Fruit fly (Drosophila melanogaster): ENCODE results near the gene CG4511.

Gene CG4511

DNA sequence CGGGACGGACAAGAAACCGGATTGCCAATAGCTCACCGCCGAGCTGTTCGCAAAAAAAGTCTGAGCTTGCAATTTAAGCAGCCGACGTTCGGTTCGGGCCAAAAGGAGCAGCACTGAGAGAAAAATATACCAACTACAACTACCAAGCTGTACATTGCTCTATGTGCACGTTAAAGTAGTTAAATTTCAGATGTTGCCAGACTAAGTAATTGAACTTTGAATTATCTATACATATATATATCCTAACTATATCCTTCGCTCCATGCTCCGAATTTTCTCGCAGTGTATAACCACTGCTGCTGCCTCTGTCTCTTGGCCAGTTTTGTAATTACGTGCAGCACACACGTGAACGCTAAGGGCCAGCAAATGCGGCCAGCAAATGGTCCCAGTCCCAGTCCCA lies 19.4 kb upstream of the CG4511 start (continued):
- TF ChIP-seq ATbp (GFP tag; optimal IDR thresholded peaks at IDR 0.05) = no peak
- TF ChIP-seq CG4617 (GFP tag; optimal IDR thresholded peaks at IDR 0.05; ENCODE audit: borderline replicate concordance) = no peak
- peak; percentile 97 for TF ChIP-seq corto (GFP tag; optimal IDR thresholded peaks at IDR 0.05)
- peak; percentile 91 for TF ChIP-seq nom (GFP tag; optimal IDR thresholded peaks at IDR 0.05)
- TF ChIP-seq CG1603 (tag; optimal IDR thresholded peaks at IDR 0.05) = peak; percentile 25
- TF ChIP-seq Hr39 (optimal IDR thresholded peaks at IDR 0.05) = no peak
- TF ChIP-seq CG11093 (GFP tag; IDR thresholded peaks at IDR 0.05) = peak; percentile 16; the same call in 1 of the 3 replicates
- TF ChIP-seq gsb (GFP tag; IDR thresholded peaks at IDR 0.05) = no peak
- no peak for TF ChIP-seq Sox100B (GFP tag; optimal IDR thresholded peaks at IDR 0.05)
- no peak for TF ChIP-seq Xbp1 (GFP tag; optimal IDR thresholded peaks at IDR 0.05)
- TF ChIP-seq CG1792 (GFP tag; optimal IDR thresholded peaks at IDR 0.05) = no peak
- no peak for TF ChIP-seq Vsx1 (GFP tag; optimal IDR thresholded peaks at IDR 0.05)
- TF ChIP-seq row (GFP tag; IDR thresholded peaks at IDR 0.05) = no peak
- TF ChIP-seq Drgx (GFP tag; IDR thresholded peaks at IDR 0.05) = peak; percentile 96
- no peak for TF ChIP-seq CG11085 (GFP tag; IDR thresholded peaks at IDR 0.05)
- no peak for TF ChIP-seq al (GFP tag; IDR thresholded peaks at IDR 0.05)
- peak in 1 of 2 experiments; percentile 93 for TF ChIP-seq bsh (GFP tag; optimal IDR thresholded peaks at IDR 0.05)
- no peak for TF ChIP-seq CG2116 (GFP tag; optimal IDR thresholded peaks at IDR 0.05)
- TF ChIP-seq shn (GFP tag; optimal IDR thresholded peaks at IDR 0.05) = no peak
- no peak for TF ChIP-seq Ets97D (GFP tag; optimal IDR thresholded peaks at IDR 0.05)
- TF ChIP-seq lbe (GFP tag; optimal IDR thresholded peaks at IDR 0.05) = peak; percentile 96
- TF ChIP-seq NK7.1 (GFP tag; optimal IDR thresholded peaks at IDR 0.05) = no peak
- TF ChIP-seq CG14050 (GFP tag; IDR thresholded peaks at IDR 0.05) = no peak
- TF ChIP-seq aop (GFP tag; IDR thresholded peaks at IDR 0.05) = no peak

- TF ChIP-seq Med (GFP tag) (peak; percentile 32), Blimp-1 (GFP tag; optimal IDR thresholded peaks at IDR 0.05) (peak; percentile 91), zen (tag; optimal IDR thresholded peaks at IDR 0.05) (no peak), hb (GFP tag; IDR thresholded peaks at IDR 0.05; ENCODE audit: partially characterized antibody) (no peak), CG15011 (GFP tag; optimal IDR thresholded peaks at IDR 0.05) (no peak), CG1233 (GFP tag; optimal IDR thresholded peaks at IDR 0.05) (no peak), Max (GFP tag; optimal IDR thresholded peaks at IDR 0.05) (no peak), CG10431 (GFP tag; optimal IDR thresholded peaks at IDR 0.05) (peak; percentile 98), oc (tag; optimal IDR thresholded peaks at IDR 0.05) (peak; percentile 44), Ets65A (GFP tag) (peak; percentile 34)
Observed at dm6 chr3R:10836924-10837323, 17.4 kb upstream of the CG4511 start.

dm6 chr3R:10842422-10842821 lies 11.9 kb upstream of the CG4511 start:
- TF ChIP-seq cas (GFP tag; IDR thresholded peaks at IDR 0.05) (no peak), HmgZ (tag; optimal IDR thresholded peaks at IDR 0.05) (no peak), CTCF (GFP tag; optimal IDR thresholded peaks at IDR 0.05) (no peak), Scr (GFP tag; IDR thresholded peaks at IDR 0.05; ENCODE audit: partially characterized antibody) (no peak), CG8924 (tag; optimal IDR thresholded peaks at IDR 0.05) (no peak), danr (GFP tag; IDR thresholded peaks at IDR 0.05) (no peak), scrt (GFP tag; optimal IDR thresholded peaks at IDR 0.05) (no peak), CG32767 (GFP tag; IDR thresholded peaks at IDR 0.05) (no peak), CG5180 (GFP tag; optimal IDR thresholded peaks at IDR 0.05) (no peak), Jarid2 (GFP tag; optimal IDR thresholded peaks at IDR 0.05) (no peak), mam (GFP tag; optimal IDR thresholded peaks at IDR 0.05) (no peak), CG8388 (GFP tag; optimal IDR thresholded peaks at IDR 0.05) (no peak), Xbp1 (GFP tag; optimal IDR thresholded peaks at IDR 0.05) (no peak), CG32532 (GFP tag; IDR thresholded peaks at IDR 0.05) (no peak), CG8290 (GFP tag; optimal IDR thresholded peaks at IDR 0.05) (no peak), CG8290 (tag; optimal IDR thresholded peaks at IDR 0.05) (no peak), Fer1 (GFP tag; optimal IDR thresholded peaks at IDR 0.05) (no peak), CG6272 (GFP tag; IDR thresholded peaks at IDR 0.05) (no peak), TFAM (GFP tag; optimal IDR thresholded peaks at IDR 0.05) (no peak), CG10462 (GFP tag; optimal IDR thresholded peaks at IDR 0.05) (no peak)

Data from whole organism, embryonic.